Worm (Caenorhabditis elegans) whole organism, L4/young adult: ENCODE results near the gene rfl-1.

Source experiments
- W03F9.2 ChIP-seq: fragments of 150-350 bp; optimal IDR thresholded peaks from 2 replicates; lab custom pipeline; 2014; ENCODE audit warnings: missing biosample characterization, missing genetic modification characterization
- dao-5 ChIP-seq: sonication (generic microtip); optimal IDR thresholded peaks from 2 replicates; lab custom pipeline; 2016; ENCODE audit warnings: missing genotype, missing genetic modification characterization, moderate library complexity, missing compliant biosample characterization
- him-1 ChIP-seq: sonication (generic microtip); optimal IDR thresholded peaks from 2 replicates; lab custom pipeline; 2016; ENCODE audit warnings: missing genotype, missing genetic modification reagents, missing genetic modification characterization, missing compliant biosample characterization

DNA sequence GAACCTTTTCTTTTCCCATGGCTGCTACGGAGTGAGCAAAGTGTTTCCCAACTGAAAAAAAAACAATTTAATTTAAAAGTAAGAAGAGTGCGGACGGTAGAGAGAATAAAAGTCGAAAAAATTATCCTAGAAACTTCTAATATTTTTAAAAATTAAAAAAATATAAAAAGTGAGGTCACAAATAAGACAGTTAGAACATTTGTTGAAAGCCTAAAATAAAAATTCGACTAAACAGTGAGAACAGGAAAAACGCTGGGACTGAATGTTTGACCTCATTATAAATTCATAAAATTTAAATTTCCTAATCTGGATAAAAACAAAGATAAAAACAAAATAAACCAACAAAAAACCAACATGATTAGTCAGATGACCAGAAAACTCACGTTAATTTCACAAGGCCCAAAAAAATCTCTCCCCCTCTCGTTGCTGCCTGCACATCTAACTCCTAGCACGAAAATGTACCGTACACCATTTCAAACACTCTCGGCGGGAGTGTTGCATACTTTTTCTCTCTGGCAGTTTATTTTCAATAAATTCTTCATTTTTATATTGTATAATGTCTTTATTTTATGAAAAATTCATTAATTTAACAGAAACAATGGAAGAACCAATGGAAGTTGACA is 49.2 kb upstream of the rfl-1 start, which contains the start of the genes eef-1A.1 and rfc-4:
- no peak for TF ChIP-seq dao-5 (tag; lab: Kevin White, UChicago)
- peak; percentile 80 for TF ChIP-seq him-1 (tag; lab: Kevin White, UChicago)
- peak; percentile 97 for TF ChIP-seq W03F9.2 (tag; lab: Kevin White, UChicago)
